Worm (Caenorhabditis elegans) whole organism, young adult: ENCODE data around the gene txt-14.

Experiments used
- ama-1 ChIP-seq, 3 experiments: fragments of 150-350 bp in 1 of 3; sonication (generic microtip) in 2 of 3; optimal IDR thresholded peaks; 2 replicates each; lab custom pipeline; 2014 to 2018; ENCODE audit warnings: missing biosample characterization in 2 of 3, missing genetic modification characterization in 2 of 3, missing genetic modification reagents in 2 of 3
- bed-2 ChIP-seq: fragments of 200-800 bp; sonication (Bioruptor generic); IDR thresholded peaks from 2 replicates; pipeline ENCODE4 v1.3.6; 2022; ENCODE audit warnings: missing genetic modification reagents, missing genetic modification characterization, missing compliant biosample characterization
- die-1 ChIP-seq: sonication (generic microtip); optimal IDR thresholded peaks from 2 replicates; lab custom pipeline; 2016; ENCODE audit warnings: missing genotype, mild to moderate bottlenecking, missing genetic modification characterization, missing compliant biosample characterization
- hlh-26 ChIP-seq: fragments of 200-800 bp; sonication (Bioruptor generic); conservative IDR thresholded peaks from 2 replicates; pipeline ENCODE4 v1.3.6; 2022; ENCODE audit warnings: missing genetic modification reagents, missing genetic modification characterization, missing compliant biosample characterization
- pbrm-1 ChIP-seq: fragments of 200-800 bp; sonication (Bioruptor generic); IDR thresholded peaks from 2 replicates; pipeline ENCODE4 v1.3.6; 2022; ENCODE audit warnings: missing genetic modification reagents, missing genetic modification characterization, missing compliant biosample characterization
- ztf-28 ChIP-seq: fragments of 200-800 bp; sonication (Bioruptor generic); IDR thresholded peaks from 2 replicates; pipeline ENCODE4 v1.3.6; 2022; ENCODE audit warnings: missing genetic modification reagents, missing genetic modification characterization, missing compliant biosample characterization

DNA sequence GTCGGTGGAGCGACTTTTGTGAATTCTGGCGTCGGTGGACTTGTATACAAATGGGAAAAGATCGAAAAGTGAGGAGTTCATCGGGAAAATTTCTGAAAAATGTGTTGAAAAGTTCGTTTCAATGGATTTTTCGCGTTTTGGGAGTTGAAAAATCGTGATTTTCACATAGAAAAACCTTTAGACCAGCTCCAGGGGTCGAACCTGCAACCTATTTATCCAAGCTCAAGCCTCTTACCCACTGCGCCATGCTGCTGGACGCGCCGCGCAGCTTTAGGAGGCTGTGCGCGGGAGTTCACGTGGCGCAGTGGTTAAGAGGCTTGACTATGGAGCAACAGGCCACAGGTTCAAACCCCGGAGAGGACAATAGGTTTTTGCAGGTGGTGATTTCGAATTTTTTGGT, 40.0 kb downstream of the txt-14 start, which contains the start of gene Y69H2.1:
- no peak for TF ChIP-seq hlh-26
- no peak for TF ChIP-seq pbrm-1 (GFP tag; lab: Robert Waterston, UW)
- TF ChIP-seq ztf-28 = no peak
- no peak for TF ChIP-seq ama-1 (optimal IDR thresholded peaks at IDR 0.05; lab: Kevin White, UChicago)
- no peak for TF ChIP-seq ama-1 (GFP tag; optimal IDR thresholded peaks at IDR 0.05; lab: Kevin White, UChicago)
- no peak for TF ChIP-seq bed-2
- TF ChIP-seq die-1 (tag; lab: Kevin White, UChicago) = no peak
